Worm (Caenorhabditis elegans) whole organism, L3 larva: Measurements from ENCODE around the gene ZC513.14.
A peak's percentile ranks its signal among the peaks of the same experiment; 100 is the strongest.

Source experiments
- R02D3.7 ChIP-seq: fragments of 150-350 bp; optimal IDR thresholded peaks from 2 replicates; lab custom pipeline; 2014; ENCODE audit warnings: missing biosample characterization, missing genetic modification characterization
- ZK546.5 ChIP-seq: sonication (generic microtip); optimal IDR thresholded peaks from 2 replicates; lab custom pipeline; 2017; ENCODE audit warnings: missing biosample characterization, missing genetic modification characterization
- aly-2 ChIP-seq: fragments of 150-350 bp; optimal IDR thresholded peaks from 2 replicates; lab custom pipeline; 2014; ENCODE audit warnings: missing biosample characterization, missing genetic modification characterization
- ama-1 ChIP-seq: fragments of 150-350 bp; optimal IDR thresholded peaks from 2 replicates; lab custom pipeline; 2018
- ceh-16 ChIP-seq: sonication (generic microtip); optimal IDR thresholded peaks from 2 replicates; lab custom pipeline; 2017; ENCODE audit warnings: missing biosample characterization, missing genetic modification characterization
- ceh-82 ChIP-seq: fragments of 150-350 bp; optimal IDR thresholded peaks from 2 replicates; lab custom pipeline; 2014; ENCODE audit warnings: missing biosample characterization, missing genetic modification characterization
- ceh-9 ChIP-seq: sonication (generic microtip); optimal IDR thresholded peaks from 2 replicates; lab custom pipeline; 2018; ENCODE audit warnings: missing biosample characterization, missing genetic modification characterization
- daf-12 ChIP-seq: fragments of 150-350 bp; optimal IDR thresholded peaks from 2 replicates; lab custom pipeline; 2014; ENCODE audit warnings: missing biosample characterization, missing genetic modification reagents, missing genetic modification characterization
- egl-27 ChIP-seq: sonication (generic microtip); optimal IDR thresholded peaks from 4 replicates; lab custom pipeline; 2017; ENCODE audit warnings: missing biosample characterization, missing genetic modification reagents, missing genetic modification characterization
- egl-5 ChIP-seq: fragments of 150-350 bp; optimal IDR thresholded peaks from 2 replicates; lab custom pipeline; 2017; ENCODE audit warnings: missing biosample characterization, missing genetic modification reagents, missing genetic modification characterization, inconsistent platforms
- elt-1 ChIP-seq: fragments of 150-350 bp; optimal IDR thresholded peaks from 2 replicates; lab custom pipeline; 2014; ENCODE audit warnings: missing biosample characterization, missing genetic modification characterization
- elt-2 ChIP-seq: sonication (generic microtip); optimal IDR thresholded peaks from 2 replicates; lab custom pipeline; 2016; ENCODE audit warnings: missing genetic modification reagents, mild to moderate bottlenecking, missing genetic modification characterization, missing compliant biosample characterization
- elt-3 ChIP-seq, 3 experiments: fragments of 150-350 bp in 1 of 3; sonication (generic microtip) in 2 of 3; optimal IDR thresholded peaks; 2 replicates in 2 of 3; 4 replicates in 1 of 3; lab custom pipeline; 2014 to 2017; ENCODE audit warnings: missing biosample characterization in 3 of 3, missing genetic modification characterization in 3 of 3
- eor-1 ChIP-seq, 2 experiments: fragments of 150-350 bp; optimal IDR thresholded peaks; 2 replicates each; lab custom pipeline; 2014 to 2018; ENCODE audit warnings: missing biosample characterization in 2 of 2, missing genetic modification characterization in 2 of 2
- fkh-10 ChIP-seq: sonication (generic microtip); optimal IDR thresholded peaks from 2 replicates; lab custom pipeline; 2017; ENCODE audit warnings: missing biosample characterization, missing genetic modification reagents, missing genetic modification characterization
- fkh-2 ChIP-seq: fragments of 150-350 bp; optimal IDR thresholded peaks from 2 replicates; lab custom pipeline; 2014; ENCODE audit warnings: missing biosample characterization, missing genetic modification reagents, missing genetic modification characterization
- fos-1 ChIP-seq: fragments of 150-350 bp; optimal IDR thresholded peaks from 2 replicates; lab custom pipeline; 2014; ENCODE audit warnings: missing biosample characterization, missing genetic modification characterization
- hmg-11 ChIP-seq: sonication (generic microtip); optimal IDR thresholded peaks from 2 replicates; lab custom pipeline; 2016; ENCODE audit warnings: missing genetic modification characterization, missing compliant biosample characterization
- lin-15B ChIP-seq: fragments of 150-350 bp; optimal IDR thresholded peaks from 2 replicates; lab custom pipeline; 2014; ENCODE audit warnings: missing biosample characterization, missing genetic modification characterization
- lin-39 ChIP-seq: fragments of 150-350 bp; optimal IDR thresholded peaks from 2 replicates; lab custom pipeline; 2018; ENCODE audit warnings: missing biosample characterization, missing genetic modification reagents, missing genetic modification characterization
- lsy-12 ChIP-seq: sonication (generic microtip); optimal IDR thresholded peaks from 2 replicates; lab custom pipeline; 2016; ENCODE audit warnings: mild to moderate bottlenecking, missing genetic modification characterization, missing compliant biosample characterization
- mdl-1 ChIP-seq: fragments of 150-350 bp; optimal IDR thresholded peaks from 2 replicates; lab custom pipeline; 2014; ENCODE audit warnings: missing biosample characterization, missing genetic modification characterization
- mml-1 ChIP-seq: fragments of 150-350 bp; sonication (generic microtip); optimal IDR thresholded peaks from 3 replicates; lab custom pipeline; 2014; ENCODE audit warnings: missing biosample characterization, missing genetic modification characterization
- nfya-1 ChIP-seq: sonication (generic microtip); optimal IDR thresholded peaks from 2 replicates; lab custom pipeline; 2017; ENCODE audit warnings: missing genetic modification characterization, mild to moderate bottlenecking, missing compliant biosample characterization, antibody characterized with exemption, moderate library complexity; ENCODE audit not compliant: insufficient read depth
- nhr-11 ChIP-seq: fragments of 150-350 bp; optimal IDR thresholded peaks from 2 replicates; lab custom pipeline; 2014; ENCODE audit warnings: missing biosample characterization, missing genetic modification characterization
- nhr-12 ChIP-seq: fragments of 150-350 bp; optimal IDR thresholded peaks from 2 replicates; lab custom pipeline; 2014; ENCODE audit warnings: missing biosample characterization, missing genetic modification characterization
- nhr-23 ChIP-seq: fragments of 150-350 bp; optimal IDR thresholded peaks from 2 replicates; lab custom pipeline; 2014; ENCODE audit warnings: missing biosample characterization, missing genetic modification reagents, missing genetic modification characterization
- nhr-237 ChIP-seq: fragments of 150-350 bp; optimal IDR thresholded peaks from 2 replicates; lab custom pipeline; 2014; ENCODE audit warnings: missing biosample characterization, missing genetic modification characterization
- nhr-25 ChIP-seq: sonication (generic microtip); optimal IDR thresholded peaks from 2 replicates; lab custom pipeline; 2017; ENCODE audit warnings: missing biosample characterization, missing genetic modification characterization
- nhr-28 ChIP-seq: fragments of 150-350 bp; optimal IDR thresholded peaks from 2 replicates; lab custom pipeline; 2014; ENCODE audit warnings: missing biosample characterization, missing genetic modification characterization
- nhr-43 ChIP-seq: sonication (generic microtip); optimal IDR thresholded peaks from 2 replicates; lab custom pipeline; 2016; ENCODE audit warnings: mild to moderate bottlenecking, missing genetic modification characterization, missing compliant biosample characterization; ENCODE audit not compliant: poor library complexity, severe bottlenecking
- nhr-67 ChIP-seq: fragments of 150-350 bp; optimal IDR thresholded peaks from 2 replicates; lab custom pipeline; 2014; ENCODE audit warnings: missing biosample characterization, missing genetic modification characterization
- nhr-77 ChIP-seq: fragments of 150-350 bp; optimal IDR thresholded peaks from 2 replicates; lab custom pipeline; 2014; ENCODE audit warnings: missing biosample characterization, missing genetic modification characterization
- pha-4 ChIP-seq: fragments of 150-350 bp; optimal IDR thresholded peaks from 2 replicates; lab custom pipeline; 2014; ENCODE audit warnings: missing biosample characterization, missing genetic modification reagents, missing genetic modification characterization
- pqm-1 ChIP-seq: fragments of 150-350 bp; optimal IDR thresholded peaks from 2 replicates; lab custom pipeline; 2017; ENCODE audit warnings: missing biosample characterization, missing genetic modification characterization, inconsistent platforms
- skn-1 ChIP-seq: fragments of 150-350 bp; optimal IDR thresholded peaks from 2 replicates; lab custom pipeline; 2014; ENCODE audit warnings: missing biosample characterization, missing genetic modification characterization
- tbx-2 ChIP-seq: sonication (generic microtip); optimal IDR thresholded peaks from 2 replicates; lab custom pipeline; 2016; ENCODE audit warnings: mild to moderate bottlenecking, missing genetic modification characterization, missing compliant biosample characterization
- unc-62 ChIP-seq: fragments of 150-350 bp; sonication (generic microtip); optimal IDR thresholded peaks from 4 replicates; lab custom pipeline; 2014; ENCODE audit warnings: missing biosample characterization, missing genetic modification reagents, missing genetic modification characterization
- zag-1 ChIP-seq: fragments of 150-350 bp; optimal IDR thresholded peaks from 2 replicates; lab custom pipeline; 2014; ENCODE audit warnings: missing biosample characterization, missing genetic modification characterization
- ztf-11 ChIP-seq: fragments of 150-350 bp; optimal IDR thresholded peaks from 2 replicates; lab custom pipeline; 2014; ENCODE audit warnings: missing biosample characterization, missing genetic modification characterization

The ZC513.14 gene

DNA sequence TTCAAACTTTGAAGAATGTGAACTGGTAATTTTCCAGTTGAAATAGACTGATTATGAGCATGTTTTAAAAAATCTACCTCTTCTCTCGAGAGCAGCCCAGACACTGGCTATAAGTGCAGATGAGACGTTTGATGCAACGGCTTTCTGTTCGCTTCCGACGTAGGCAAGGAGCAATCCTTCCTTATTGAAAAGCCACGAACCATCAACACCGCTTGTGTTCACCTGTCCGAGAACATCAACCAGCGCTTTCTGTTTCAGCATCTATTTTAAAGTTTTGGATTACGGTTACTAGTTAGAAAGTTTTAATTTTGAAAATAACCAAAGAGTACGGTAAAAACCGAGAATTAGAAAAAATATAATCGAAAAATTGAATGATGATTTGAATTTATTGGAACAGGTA lies 25.0 kb downstream of the ZC513.14 start, which contains the start of gene lmtr-2:
lmtr-2 (minus strand) TSS at position 261 of the 400 bp plus-strand sequence.
- TF ChIP-seq R02D3.7 (no peak), ZK546.5 (tag; lab: Kevin White, UChicago) (no peak), lsy-12 (tag; lab: Kevin White, UChicago) (no peak), nhr-237 (tag; lab: Kevin White, UChicago) (no peak), ceh-16 (tag; lab: Kevin White, UChicago) (no peak), nhr-25 (tag; lab: Kevin White, UChicago) (no peak), zag-1 (no peak), unc-62 (no peak), nhr-43 (tag; lab: Kevin White, UChicago) (no peak), nhr-67 (no peak), skn-1 (tag; lab: Kevin White, UChicago) (no peak), eor-1 (tag; optimal IDR thresholded peaks at IDR 0.05; lab: Kevin White, UChicago) (no peak), nhr-23 (no peak)

DNA sequence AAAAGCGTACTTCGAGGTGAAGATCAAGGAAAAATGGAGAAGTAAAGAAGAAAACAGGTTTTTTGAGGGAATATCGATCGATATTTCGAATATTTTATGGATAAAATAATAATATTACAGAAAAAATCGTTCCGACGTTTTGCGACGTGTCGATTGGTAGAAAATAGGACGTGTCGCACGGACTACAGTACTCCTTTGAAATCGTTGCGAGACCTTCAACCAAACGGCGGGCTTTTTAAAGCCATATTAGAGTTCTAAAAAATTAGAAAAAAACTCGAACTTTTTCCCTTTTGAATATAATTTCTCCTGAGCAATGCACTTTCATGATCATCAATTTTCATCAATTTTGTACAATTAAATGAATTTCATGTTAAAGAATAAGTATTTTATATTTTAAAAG lies 25.7 kb downstream of the ZC513.14 start, which contains the start of gene Y97E10AR.4:
Y97E10AR.4 (minus strand) TSS at position 131 of the 400 bp plus-strand sequence.
- TF ChIP-seq nhr-43 (tag; lab: Kevin White, UChicago) (no peak), mml-1 (no peak), lin-15B (tag; lab: Kevin White, UChicago) (no peak)

DNA sequence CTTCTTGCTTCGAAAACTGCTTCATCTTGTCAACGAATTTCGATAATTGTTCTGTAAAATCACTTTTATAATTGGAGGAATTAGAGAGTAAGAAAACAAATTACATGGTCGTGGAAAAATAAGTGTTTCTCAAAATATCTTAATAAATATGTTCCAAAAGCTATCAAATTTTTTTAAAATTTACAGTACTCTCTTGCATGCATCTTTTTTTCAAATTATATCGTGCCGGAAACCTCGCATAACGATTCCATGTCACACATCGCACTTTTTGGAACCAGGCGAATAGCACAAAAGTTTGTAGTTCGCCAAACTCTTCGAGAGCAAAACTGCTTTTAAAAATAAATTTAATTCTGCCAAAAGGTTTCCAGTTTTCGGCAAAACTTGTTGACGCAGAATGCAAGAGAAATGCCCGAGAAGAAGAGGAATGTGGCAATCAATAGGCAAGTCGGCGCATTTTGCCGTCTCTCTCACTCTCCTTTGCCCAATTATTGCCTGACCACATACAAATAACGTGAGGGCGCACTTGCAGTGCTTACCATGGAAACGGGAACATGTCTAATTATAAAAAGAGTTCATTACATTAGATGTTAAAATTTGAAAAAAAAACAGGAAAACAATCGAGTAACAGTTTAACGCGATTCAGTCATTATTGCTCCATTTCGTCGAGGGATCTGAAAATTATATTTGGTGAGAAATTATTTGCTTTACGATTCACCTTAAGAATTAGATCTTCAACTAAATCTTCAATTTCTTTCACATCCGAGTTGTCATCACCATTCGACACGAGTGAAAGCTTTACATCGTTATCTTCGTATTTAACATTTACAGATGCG lies 28.2 kb downstream of the ZC513.14 start, which contains the start of gene Y97E10AR.3:
Y97E10AR.3 (minus strand) TSS at position 51 of the 833 bp plus-strand sequence.
- TF ChIP-seq skn-1 (tag; lab: Kevin White, UChicago): no peak
- peak; percentile 55 for TF ChIP-seq nfya-1 (tag; lab: Kevin White, UChicago)

DNA sequence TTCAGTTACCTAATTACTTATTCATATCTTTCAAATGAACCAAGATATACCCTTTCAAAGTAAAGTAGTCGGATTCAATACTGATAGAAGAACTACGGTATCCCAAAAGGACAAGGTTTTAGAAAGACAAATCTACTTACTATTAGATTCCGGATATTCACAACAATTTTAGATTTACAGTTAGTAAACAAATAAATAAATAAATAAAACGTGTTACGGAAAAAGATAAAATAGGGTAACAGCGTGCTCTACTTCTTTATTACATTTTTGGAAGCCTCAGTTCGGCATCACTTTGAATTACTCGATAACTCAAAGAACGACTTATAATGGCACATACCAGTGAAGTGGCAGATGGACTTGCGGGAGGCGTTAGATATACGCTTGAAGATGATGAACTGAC lies 30.8 kb downstream of the ZC513.14 start, which contains the start of gene Y97E10AR.8:
Y97E10AR.8 (plus strand) TSS at position 301 of the 400 bp plus-strand sequence.
- TF ChIP-seq R02D3.7 (no peak), nhr-12 (tag; lab: Kevin White, UChicago) (no peak), nhr-28 (no peak), hmg-11 (tag; lab: Kevin White, UChicago) (no peak), ztf-11 (no peak), lsy-12 (tag; lab: Kevin White, UChicago) (no peak), elt-2 (tag; lab: Kevin White, UChicago) (no peak), ama-1 (lab: Kevin White, UChicago) (no peak), ZK546.5 (tag; lab: Kevin White, UChicago) (no peak), fos-1 (tag; lab: Kevin White, UChicago) (no peak), fkh-10 (GFP tag; lab: Kevin White, UChicago) (no peak), egl-27 (tag; lab: Kevin White, UChicago) (no peak), nhr-237 (tag; lab: Kevin White, UChicago) (no peak), daf-12 (tag; lab: Kevin White, UChicago) (no peak), ceh-9 (no peak)

DNA sequence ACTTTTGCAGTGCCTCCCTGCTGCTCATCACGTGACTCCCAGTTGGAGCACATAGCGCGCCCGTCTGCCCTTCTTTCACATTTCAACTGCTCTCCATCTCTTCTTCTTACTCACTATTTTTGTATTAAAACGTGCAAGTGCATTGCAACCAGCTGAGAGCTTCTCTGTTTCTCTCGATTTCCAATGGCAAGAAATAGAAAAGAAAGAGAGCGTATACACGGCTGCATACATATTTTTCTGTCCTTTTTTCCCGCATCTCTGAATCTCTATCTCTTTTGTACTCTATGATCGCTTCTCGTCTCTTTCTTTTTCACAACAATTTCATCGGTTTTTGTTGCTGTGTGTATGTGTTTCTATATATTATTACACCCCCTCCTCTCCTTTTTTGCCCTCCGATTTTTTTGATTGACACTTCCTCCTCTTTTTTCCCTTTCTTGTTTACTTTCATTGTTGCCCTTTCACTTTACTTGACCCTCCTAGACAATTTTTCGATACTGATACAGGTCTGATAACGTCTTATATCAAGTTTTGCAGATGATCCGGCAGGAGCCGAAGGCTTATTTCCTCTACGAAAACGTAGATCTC lies 34.8 kb downstream of the ZC513.14 start, which contains the start of gene Y97E10AR.1:
Y97E10AR.1 (plus strand) TSS at position 535 of the 585 bp plus-strand sequence.
- TF ChIP-seq fkh-2 (tag; lab: Kevin White, UChicago) (peak; percentile 86), unc-62 (peak; percentile 50), zag-1 (no peak), elt-3 (tag; optimal IDR thresholded peaks at IDR 0.05; lab: Kevin White, UChicago) (no peak), nhr-25 (tag; lab: Kevin White, UChicago) (peak; percentile 53), tbx-2 (tag; lab: Kevin White, UChicago) (no peak), ztf-11 (no peak), pqm-1 (tag; lab: Kevin White, UChicago) (peak; percentile 88), skn-1 (tag; lab: Kevin White, UChicago) (no peak), nhr-43 (tag; lab: Kevin White, UChicago) (no peak), nhr-67 (no peak), elt-2 (tag; lab: Kevin White, UChicago) (peak; percentile 92), nhr-11 (tag; lab: Kevin White, UChicago) (peak; percentile 57), lin-15B (tag; lab: Kevin White, UChicago) (peak; percentile 62), egl-27 (tag; lab: Kevin White, UChicago) (no peak), nhr-12 (tag; lab: Kevin White, UChicago) (no peak), elt-1 (tag; lab: Kevin White, UChicago) (peak; percentile 46), egl-5 (tag; lab: Kevin White, UChicago) (no peak), fos-1 (tag; lab: Kevin White, UChicago) (no peak), pha-4 (tag; lab: Kevin White, UChicago) (peak; percentile 78), lin-39 (peak; percentile 14), ceh-82 (tag; lab: Kevin White, UChicago) (no peak), aly-2 (tag; lab: Kevin White, UChicago) (no peak), mml-1 (no peak), lsy-12 (tag; lab: Kevin White, UChicago) (no peak), mdl-1 (peak; percentile 73), eor-1 (tag; optimal IDR thresholded peaks at IDR 0.05; lab: Kevin White, UChicago) (no peak), hmg-11 (tag; lab: Kevin White, UChicago) (peak; percentile 73), nhr-77 (tag; lab: Kevin White, UChicago) (no peak), nhr-28 (no peak)
